Worm (Caenorhabditis elegans): Measurements from ENCODE around the gene eor-2.

DNA sequence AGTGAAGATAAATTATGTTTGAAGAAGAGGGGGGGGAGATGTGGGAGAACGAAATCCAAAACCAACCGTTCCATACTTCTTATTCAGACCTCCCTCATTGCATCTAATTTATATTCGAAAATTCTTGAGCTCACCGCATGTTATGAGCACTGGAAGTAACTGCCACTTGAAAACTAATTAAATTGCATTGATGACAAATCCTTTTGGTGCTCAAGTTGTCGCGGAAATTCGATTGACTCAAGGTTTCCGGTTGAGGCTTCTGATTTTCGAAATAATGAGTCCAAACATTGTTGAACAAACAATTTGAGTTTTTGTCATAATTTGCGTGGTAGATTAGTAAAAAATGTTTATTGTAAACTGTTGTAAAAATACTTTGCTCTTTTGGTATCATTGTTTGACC is 49.2 kb downstream of the eor-2 start:
- TF ChIP-seq flt-1 (GFP tag; IDR thresholded peaks at IDR 0.05) (no peak), tbx-37 (GFP tag; conservative IDR thresholded peaks at IDR 0.05) (no peak), ama-1 (optimal IDR thresholded peaks at IDR 0.05) (no peak), tbx-11 (GFP tag; IDR thresholded peaks at IDR 0.05) (no peak), B0310.2 (tag; optimal IDR thresholded peaks at IDR 0.05) (no peak), F13C5.2 (tag; optimal IDR thresholded peaks at IDR 0.05) (no peak), ceh-36 (tag; optimal IDR thresholded peaks at IDR 0.05) (no peak), pes-1 (GFP tag; IDR thresholded peaks at IDR 0.05) (no peak), sea-1 (GFP tag; conservative IDR thresholded peaks at IDR 0.05) (no peak), scrt-1 (GFP tag; IDR thresholded peaks at IDR 0.05) (no peak), aly-1 (tag; optimal IDR thresholded peaks at IDR 0.05) (no peak)
